Worm (Caenorhabditis elegans) whole organism, L4/young adult: ENCODE data around the gene T02H6.8.

Source experiments
- W03F9.2 ChIP-seq: fragments of 150-350 bp; optimal IDR thresholded peaks from 2 replicates; lab custom pipeline; 2014; ENCODE audit warnings: missing biosample characterization, missing genetic modification characterization
- him-1 ChIP-seq: sonication (generic microtip); optimal IDR thresholded peaks from 2 replicates; lab custom pipeline; 2016; ENCODE audit warnings: missing genotype, missing genetic modification reagents, missing genetic modification characterization, missing compliant biosample characterization

ce11 chrII:650321-651005 lies 30.2 kb upstream of the T02H6.8 start, which contains the start of the genes K07E8.7 and frpr-14:
- TF ChIP-seq him-1 (tag; lab: Kevin White, UChicago), result no peak
- no peak for TF ChIP-seq W03F9.2
